Worm (Caenorhabditis elegans): ENCODE data around the gene F36H1.12.
A peak's percentile ranks its signal among the peaks of the same experiment; 100 is the strongest.

Gene F36H1.12

ce11 chrIV:11048871-11049270, 4.6 kb downstream of the F36H1.12 start, which contains the start of gene F36H1.11:
Gene F36H1.11, plus strand, starts transcription at chrIV:11049171.
- TF ChIP-seq fkh-2 (tag; optimal IDR thresholded peaks at IDR 0.05) = no peak
- no peak for TF ChIP-seq tbx-2 (tag; optimal IDR thresholded peaks at IDR 0.05)
- no peak for TF ChIP-seq mml-1 (tag; optimal IDR thresholded peaks at IDR 0.05)

DNA sequence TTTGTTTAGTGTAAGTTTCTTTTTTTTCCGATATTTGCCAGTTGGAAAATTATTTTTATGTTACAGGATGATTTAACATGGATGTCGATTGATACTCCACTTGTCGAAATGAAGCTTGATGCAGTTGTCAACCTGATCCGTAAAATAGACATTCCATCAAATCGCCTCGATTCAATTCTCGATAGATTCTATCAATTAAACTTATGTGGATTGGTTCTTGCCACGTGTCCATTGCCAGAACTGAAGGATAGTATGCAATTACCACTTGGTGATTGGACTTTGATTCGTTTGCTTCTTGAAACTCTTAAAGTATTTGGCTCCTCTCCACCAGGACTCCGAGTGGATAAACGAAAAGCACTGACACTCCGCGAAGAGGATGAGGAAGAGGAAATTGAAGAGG, 9.1 kb downstream of the F36H1.12 start:
- TF ChIP-seq fkh-2 (tag; optimal IDR thresholded peaks at IDR 0.05) = no peak

DNA sequence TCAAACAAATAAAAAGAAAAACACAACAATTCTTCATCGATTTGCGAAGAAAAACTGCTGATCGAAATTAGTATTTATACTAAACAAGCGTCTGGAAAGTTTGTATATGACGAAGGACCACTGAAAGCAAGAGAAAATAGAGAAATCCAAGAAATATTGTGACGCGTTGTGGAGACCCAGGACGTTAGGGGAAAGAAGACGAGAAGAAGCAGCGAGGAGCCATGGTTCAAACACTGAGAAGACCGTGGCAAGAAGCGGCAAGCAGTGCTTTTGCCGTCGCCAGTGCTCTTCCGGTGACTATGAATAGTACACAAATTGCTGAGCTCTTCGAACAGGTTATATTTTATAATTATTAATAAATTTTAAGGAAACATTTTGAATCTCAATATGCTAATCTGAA, 14.8 kb downstream of the F36H1.12 start:
- no peak for TF ChIP-seq ztf-4 (tag; optimal IDR thresholded peaks at IDR 0.05)
- no peak for TF ChIP-seq ama-1 (optimal IDR thresholded peaks at IDR 0.05)
- TF ChIP-seq mdl-1 (tag; optimal IDR thresholded peaks at IDR 0.05) = no peak
- no peak for TF ChIP-seq nhr-76 (tag; optimal IDR thresholded peaks at IDR 0.05)
- TF ChIP-seq lin-15B (tag; optimal IDR thresholded peaks at IDR 0.05) = no peak
- TF ChIP-seq sea-2 (GFP tag; optimal IDR thresholded peaks at IDR 0.05) = no peak
- TF ChIP-seq tbx-2 (tag; optimal IDR thresholded peaks at IDR 0.05) = no peak
- no peak for TF ChIP-seq nhr-28 (tag; optimal IDR thresholded peaks at IDR 0.05)
- TF ChIP-seq fkh-10 (GFP tag; optimal IDR thresholded peaks at IDR 0.05) = no peak
- TF ChIP-seq nfya-1 (tag; optimal IDR thresholded peaks at IDR 0.05; ENCODE audit: insufficient read depth) = peak; percentile 28
- no peak for TF ChIP-seq aly-2 (tag; optimal IDR thresholded peaks at IDR 0.05)
- TF ChIP-seq pha-4 (tag; optimal IDR thresholded peaks at IDR 0.05) = peak; percentile 20
- no peak for TF ChIP-seq fos-1 (tag; optimal IDR thresholded peaks at IDR 0.05)
- TF ChIP-seq ztf-11 (tag; optimal IDR thresholded peaks at IDR 0.05) = no peak
- TF ChIP-seq nhr-11 (tag; optimal IDR thresholded peaks at IDR 0.05) = no peak
- no peak for TF ChIP-seq egl-27 (tag; optimal IDR thresholded peaks at IDR 0.05)
- TF ChIP-seq ceh-9 (tag; optimal IDR thresholded peaks at IDR 0.05) = no peak
- no peak for TF ChIP-seq pqm-1 (tag; optimal IDR thresholded peaks at IDR 0.05)
- peak; percentile 50 for TF ChIP-seq snpc-4 (tag; optimal IDR thresholded peaks at IDR 0.05)
- TF ChIP-seq fkh-2 (tag; optimal IDR thresholded peaks at IDR 0.05) = no peak
- TF ChIP-seq elt-1 (tag; optimal IDR thresholded peaks at IDR 0.05) = no peak
- peak; percentile 55 for TF ChIP-seq hmg-11 (tag; optimal IDR thresholded peaks at IDR 0.05)
- TF ChIP-seq unc-39 (tag; optimal IDR thresholded peaks at IDR 0.05) = no peak
- no peak for TF ChIP-seq egl-5 (tag; optimal IDR thresholded peaks at IDR 0.05)
- TF ChIP-seq lin-39 (tag; optimal IDR thresholded peaks at IDR 0.05) = no peak
- TF ChIP-seq nhr-67 (tag; optimal IDR thresholded peaks at IDR 0.05) = no peak
- TF ChIP-seq lsy-12 (tag; optimal IDR thresholded peaks at IDR 0.05) = no peak

DNA sequence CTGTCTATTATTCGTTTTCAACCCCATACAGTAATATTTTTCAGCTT, 15.1 kb downstream of the F36H1.12 start, which contains the start of gene kdin-1:
Gene kdin-1 (plus strand): TSS at position 38 of the 47 bp plus-strand sequence.
- no peak for TF ChIP-seq mdl-1 (tag; optimal IDR thresholded peaks at IDR 0.05)
- no peak for TF ChIP-seq ceh-82 (tag; optimal IDR thresholded peaks at IDR 0.05)
- TF ChIP-seq R02D3.7 (tag; optimal IDR thresholded peaks at IDR 0.05) = no peak
- TF ChIP-seq skn-1 (tag; optimal IDR thresholded peaks at IDR 0.05) = no peak
- no peak for TF ChIP-seq nfya-1 (tag; optimal IDR thresholded peaks at IDR 0.05; ENCODE audit: insufficient read depth)

DNA sequence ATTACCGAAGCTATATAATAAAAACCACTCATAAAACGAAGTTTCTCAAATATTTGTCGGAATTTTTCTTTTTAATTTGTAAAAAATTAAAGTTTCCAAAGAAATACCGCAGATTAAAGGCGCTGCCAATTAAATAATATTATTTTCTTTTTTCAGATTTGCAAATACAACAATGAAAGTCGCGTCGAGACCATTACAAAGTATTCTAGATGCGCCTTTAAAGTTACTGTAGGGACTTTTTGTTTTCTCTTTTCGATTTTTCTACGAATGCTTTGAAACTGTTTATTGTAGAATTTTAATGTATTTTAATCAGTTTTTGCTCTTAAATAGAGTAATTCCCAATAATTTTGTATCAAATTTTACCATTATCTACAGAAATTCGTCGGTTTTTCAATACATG, 15.3 kb downstream of the F36H1.12 start:
- TF ChIP-seq ceh-16 (tag; optimal IDR thresholded peaks at IDR 0.05) = no peak
- TF ChIP-seq elt-2 (tag; optimal IDR thresholded peaks at IDR 0.05) = no peak
- no peak for TF ChIP-seq mdl-1 (tag; optimal IDR thresholded peaks at IDR 0.05)
- TF ChIP-seq nhr-43 (tag; optimal IDR thresholded peaks at IDR 0.05; ENCODE audit: poor library complexity, severe bottlenecking) = no peak
- TF ChIP-seq nhr-76 (tag; optimal IDR thresholded peaks at IDR 0.05) = no peak
- TF ChIP-seq zag-1 (tag; optimal IDR thresholded peaks at IDR 0.05) = no peak
- TF ChIP-seq ztf-11 (tag; optimal IDR thresholded peaks at IDR 0.05) = no peak
- TF ChIP-seq nhr-28 (tag; optimal IDR thresholded peaks at IDR 0.05) = no peak
- TF ChIP-seq nhr-11 (tag; optimal IDR thresholded peaks at IDR 0.05) = no peak
- no peak for TF ChIP-seq unc-39 (tag; optimal IDR thresholded peaks at IDR 0.05)
- no peak for TF ChIP-seq tbx-2 (tag; optimal IDR thresholded peaks at IDR 0.05)
- TF ChIP-seq elt-1 (tag; optimal IDR thresholded peaks at IDR 0.05) = no peak

- TF ChIP-seq elt-2 (tag; optimal IDR thresholded peaks at IDR 0.05) (peak; percentile 69), pqm-1 (tag; optimal IDR thresholded peaks at IDR 0.05) (peak; percentile 45), nhr-77 (tag; optimal IDR thresholded peaks at IDR 0.05) (peak; percentile 26), nfya-1 (tag; optimal IDR thresholded peaks at IDR 0.05; ENCODE audit: insufficient read depth) (no peak)
These were observed 16.3 kb downstream of the F36H1.12 start for ce11 chrIV:11037118-11037719.
